Worm (Caenorhabditis elegans) whole organism, L4 larva: ENCODE results near the gene F52H2.5.

Source experiments
- F10B5.3 ChIP-seq: sonication (generic microtip); optimal IDR thresholded peaks from 2 replicates; lab custom pipeline; 2016; ENCODE audit warnings: mild to moderate bottlenecking, missing genetic modification characterization, missing compliant biosample characterization
- F26F4.8 ChIP-seq: fragments of 200-800 bp; sonication (Bioruptor generic); conservative IDR thresholded peaks from 2 replicates; pipeline ENCODE4 v1.3.6; 2022; ENCODE audit warnings: missing genetic modification characterization, missing compliant biosample characterization
- F49E8.2 ChIP-seq: sonication (generic microtip); optimal IDR thresholded peaks from 2 replicates; lab custom pipeline; 2016; ENCODE audit warnings: missing compliant biosample characterization, mild to moderate bottlenecking, missing genetic modification characterization, borderline replicate concordance
- Y48G9A.11 ChIP-seq: fragments of 200-800 bp; sonication (Bioruptor generic); IDR thresholded peaks from 2 replicates; pipeline ENCODE4 v1.3.6; 2022; ENCODE audit warnings: missing genetic modification reagents, missing genetic modification characterization, missing compliant biosample characterization
- Y75B8A.6 ChIP-seq: fragments of 200-800 bp; sonication (Bioruptor generic); IDR thresholded peaks from 2 replicates; pipeline ENCODE4 v1.3.6; 2022; ENCODE audit warnings: missing genetic modification reagents, missing genetic modification characterization, missing compliant biosample characterization
- aha-1 ChIP-seq: fragments of 150-350 bp; peaks from one replicate; lab custom pipeline; 2014; ENCODE audit warnings: missing biosample characterization, missing genetic modification characterization
- aly-2 ChIP-seq: sonication (generic microtip); optimal IDR thresholded peaks from 2 replicates; lab custom pipeline; 2018; ENCODE audit warnings: missing biosample characterization, missing genetic modification characterization
- ama-1 ChIP-seq: fragments of 150-350 bp; optimal IDR thresholded peaks from 2 replicates; lab custom pipeline; 2014; ENCODE audit warnings: inconsistent platforms, mixed read lengths
- arid-1 ChIP-seq: fragments of 200-800 bp; sonication (Bioruptor generic); conservative IDR thresholded peaks from 2 replicates; pipeline ENCODE4 v1.3.6; 2022; ENCODE audit warnings: missing genetic modification reagents, missing genetic modification characterization, missing compliant biosample characterization
- ceh-28 ChIP-seq: fragments of 150-350 bp; optimal IDR thresholded peaks from 2 replicates; lab custom pipeline; 2014; ENCODE audit warnings: missing biosample characterization, missing genetic modification reagents, missing genetic modification characterization
- ceh-44 ChIP-seq: fragments of 200-800 bp; sonication (Bioruptor generic); IDR thresholded peaks from 2 replicates; pipeline ENCODE4 v1.3.6; 2022; ENCODE audit warnings: missing genetic modification reagents, missing genetic modification characterization, missing compliant biosample characterization
- cey-2 ChIP-seq: sonication (generic microtip); optimal IDR thresholded peaks from 3 replicates; lab custom pipeline; 2017; ENCODE audit warnings: missing genetic modification characterization, mild to moderate bottlenecking, missing compliant biosample characterization, antibody characterized with exemption, borderline replicate concordance; ENCODE audit not compliant: insufficient read depth
- daf-16 ChIP-seq, 3 experiments: sonication (generic microtip); optimal IDR thresholded peaks; 2 replicates each; lab custom pipeline; 2016 to 2017; ENCODE audit warnings: missing genetic modification characterization in 3 of 3, missing genetic modification reagents in 3 of 3, mild to moderate bottlenecking in 2 of 3, missing compliant biosample characterization in 2 of 3, missing biosample characterization in 1 of 3, moderate library complexity in 1 of 3
- dmd-9 ChIP-seq: fragments of 200-800 bp; sonication (Bioruptor generic); IDR thresholded peaks from 2 replicates; pipeline ENCODE4 v1.3.6; 2022; ENCODE audit warnings: missing genetic modification reagents, missing genetic modification characterization, missing compliant biosample characterization
- duxl-1 ChIP-seq: sonication (generic microtip); optimal IDR thresholded peaks from 2 replicates; lab custom pipeline; 2016; ENCODE audit warnings: mild to moderate bottlenecking, missing genetic modification characterization, moderate library complexity, missing compliant biosample characterization; ENCODE audit not compliant: poor library complexity
- egl-43 ChIP-seq: fragments of 200-800 bp; sonication (Bioruptor generic); IDR thresholded peaks from 2 replicates; pipeline ENCODE4 v1.3.6; 2022; ENCODE audit warnings: missing genetic modification reagents, missing genetic modification characterization, missing compliant biosample characterization
- fkh-10 ChIP-seq: fragments of 150-350 bp; optimal IDR thresholded peaks from 2 replicates; lab custom pipeline; 2014; ENCODE audit warnings: missing biosample characterization, missing genetic modification reagents, missing genetic modification characterization
- fos-1 ChIP-seq: fragments of 150-350 bp; optimal IDR thresholded peaks from 2 replicates; lab custom pipeline; 2014; ENCODE audit warnings: missing biosample characterization, missing genetic modification characterization
- gei-8 ChIP-seq: fragments of 200-800 bp; sonication (Bioruptor generic); optimal IDR thresholded peaks from 2 replicates; lab custom pipeline; 2018; ENCODE audit warnings: mild to moderate bottlenecking, missing genetic modification characterization, missing compliant biosample characterization
- hmg-1.1 ChIP-seq: fragments of 200-800 bp; sonication (Bioruptor generic); IDR thresholded peaks from 2 replicates; pipeline ENCODE4 v1.3.6; 2022; ENCODE audit warnings: missing genetic modification reagents, missing genetic modification characterization, missing compliant biosample characterization
- lim-7 ChIP-seq: fragments of 200-800 bp; sonication (Bioruptor generic); IDR thresholded peaks from 2 replicates; pipeline ENCODE4 v1.3.6; 2022; ENCODE audit warnings: missing genetic modification characterization, missing compliant biosample characterization
- lin-13 ChIP-seq: fragments of 150-350 bp; optimal IDR thresholded peaks from 2 replicates; lab custom pipeline; 2014; ENCODE audit warnings: missing biosample characterization, missing genetic modification reagents, missing genetic modification characterization
- lin-29 ChIP-seq: fragments of 200-800 bp; sonication (Bioruptor generic); IDR thresholded peaks from 2 replicates; pipeline ENCODE4 v1.3.6; 2022; ENCODE audit warnings: missing genetic modification reagents, missing genetic modification characterization, missing compliant biosample characterization
- mdl-1 ChIP-seq, 2 experiments: fragments of 150-350 bp in 1 of 2; sonication (generic microtip) in 1 of 2; optimal IDR thresholded peaks; 2 replicates each; lab custom pipeline; 2014 to 2017; ENCODE audit warnings: missing biosample characterization in 2 of 2, missing genetic modification characterization in 2 of 2
- mes-2 ChIP-seq: sonication (generic microtip); optimal IDR thresholded peaks from 2 replicates; lab custom pipeline; 2016; ENCODE audit warnings: missing genotype, mild to moderate bottlenecking, missing genetic modification characterization, missing compliant biosample characterization; ENCODE audit not compliant: poor library complexity, severe bottlenecking
- mxl-2 ChIP-seq: fragments of 200-800 bp; sonication (Bioruptor generic); conservative IDR thresholded peaks from 2 replicates; pipeline ENCODE4 v1.3.6; 2022; ENCODE audit warnings: missing genetic modification reagents, missing genetic modification characterization, missing compliant biosample characterization
- nhr-11 ChIP-seq: fragments of 150-350 bp; optimal IDR thresholded peaks from 2 replicates; lab custom pipeline; 2014; ENCODE audit warnings: missing biosample characterization, missing genetic modification characterization
- nhr-28 ChIP-seq: fragments of 150-350 bp; optimal IDR thresholded peaks from 2 replicates; lab custom pipeline; 2014; ENCODE audit warnings: missing biosample characterization, missing genetic modification characterization
- nhr-42 ChIP-seq: fragments of 200-800 bp; sonication (Bioruptor generic); IDR thresholded peaks from 2 replicates; pipeline ENCODE4 v1.3.6; 2022; ENCODE audit warnings: missing genetic modification characterization, missing compliant biosample characterization
- nhr-6 ChIP-seq: fragments of 150-350 bp; optimal IDR thresholded peaks from 2 replicates; lab custom pipeline; 2014; ENCODE audit warnings: missing biosample characterization, missing genetic modification characterization
- nhr-77 ChIP-seq: fragments of 150-350 bp; optimal IDR thresholded peaks from 2 replicates; lab custom pipeline; 2014; ENCODE audit warnings: missing biosample characterization, missing genetic modification characterization
- pha-4 ChIP-seq, 2 experiments: fragments of 150-350 bp in 1 of 2; fragments of 200-800 bp in 1 of 2; sonication (Bioruptor generic) in 1 of 2; IDR thresholded peaks in 1 of 2; optimal IDR thresholded peaks in 1 of 2; 2 replicates each; pipeline versions ENCODE4 v1.3.6 to Lab custom; 2014 to 2022; ENCODE audit warnings: missing genetic modification characterization in 2 of 2, missing genetic modification reagents in 2 of 2, missing biosample characterization in 1 of 2, missing compliant biosample characterization in 1 of 2
- php-3 ChIP-seq: fragments of 200-800 bp; sonication (Bioruptor generic); IDR thresholded peaks from 2 replicates; pipeline ENCODE4 v1.3.6; 2022; ENCODE audit warnings: missing genetic modification reagents, missing genetic modification characterization, missing compliant biosample characterization
- saeg-2 ChIP-seq: fragments of 200-800 bp; sonication (Bioruptor generic); IDR thresholded peaks from 2 replicates; pipeline ENCODE4 v1.3.6; 2022; ENCODE audit warnings: missing genetic modification reagents, missing genetic modification characterization, missing compliant biosample characterization
- sdz-12 ChIP-seq: fragments of 200-800 bp; sonication (Bioruptor generic); optimal IDR thresholded peaks from 2 replicates; lab custom pipeline; 2018; ENCODE audit warnings: mild to moderate bottlenecking, missing genetic modification characterization, missing compliant biosample characterization
- set-16 ChIP-seq: fragments of 200-800 bp; sonication (Bioruptor generic); IDR thresholded peaks from 2 replicates; pipeline ENCODE4 v1.3.6; 2022; ENCODE audit warnings: missing genetic modification reagents, missing genetic modification characterization, missing compliant biosample characterization
- snpc-1.2 ChIP-seq: fragments of 200-800 bp; sonication (Bioruptor generic); IDR thresholded peaks from 2 replicates; pipeline ENCODE4 v1.3.6; 2022; ENCODE audit warnings: missing genetic modification reagents, missing genetic modification characterization, missing compliant biosample characterization
- tra-1 ChIP-seq: fragments of 200-800 bp; sonication (Bioruptor generic); IDR thresholded peaks from 2 replicates; pipeline ENCODE4 v1.3.6; 2022; ENCODE audit warnings: missing genetic modification reagents, missing genetic modification characterization, missing compliant biosample characterization
- vab-7 ChIP-seq: fragments of 200-800 bp; sonication (Bioruptor generic); IDR thresholded peaks from 2 replicates; pipeline ENCODE4 v1.3.6; 2022; ENCODE audit warnings: missing genetic modification reagents, missing genetic modification characterization, missing compliant biosample characterization
- zag-1 ChIP-seq: fragments of 150-350 bp; optimal IDR thresholded peaks from 2 replicates; lab custom pipeline; 2014; ENCODE audit warnings: missing biosample characterization, missing genetic modification characterization

The F52H2.5 gene

ce11 chrX:2527194-2527593 lies 32.7 kb downstream of the F52H2.5 start:
- no peak for TF ChIP-seq Y75B8A.6 (GFP tag; lab: Robert Waterston, UW)
- no peak for TF ChIP-seq nhr-42 (GFP tag; lab: Robert Waterston, UW)

ce11 chrX:2526078-2526477 lies 33.8 kb downstream of the F52H2.5 start:
- TF ChIP-seq fkh-10 (GFP tag; lab: Kevin White, UChicago) (no peak), Y48G9A.11 (GFP tag; lab: Robert Waterston, UW) (0 out of 2 replicates have a peak, but pooled peaks have one; percentile 15), egl-43 (GFP tag; lab: Robert Waterston, UW) (peak; percentile 47; the same call in 1 of the 2 replicates), snpc-1.2 (GFP tag; lab: Robert Waterston, UW) (peak; percentile 52; the same call in 1 of the 2 replicates), ceh-28 (no peak), F26F4.8 (0 out of 2 replicates have a peak, but pooled peaks have one; percentile 9), ceh-44 (GFP tag; lab: Robert Waterston, UW) (peak; percentile 32; the same call in 1 of the 2 replicates), daf-16 (GFP tag; optimal IDR thresholded peaks at IDR 0.05; lab: Kevin White, UChicago) (peak in 1 of 2 experiments; percentile 8), daf-16 (tag; optimal IDR thresholded peaks at IDR 0.05; lab: Kevin White, UChicago) (peak; percentile 29), aha-1 (tag; lab: Kevin White, UChicago) (peak; percentile 86), lim-7 (GFP tag; lab: Robert Waterston, UW) (peak; percentile 71), pha-4 (GFP tag; IDR thresholded peaks at IDR 0.05; lab: Robert Waterston, UW) (peak; percentile 76; the same call in 1 of the 2 replicates), pha-4 (tag; optimal IDR thresholded peaks at IDR 0.05; lab: Kevin White, UChicago) (no peak), saeg-2 (no peak), tra-1 (GFP tag; lab: Robert Waterston, UW) (0 out of 2 replicates have a peak, but pooled peaks have one; percentile 35), vab-7 (0 out of 2 replicates have a peak, but pooled peaks have one; percentile 32), duxl-1 (tag; lab: Kevin White, UChicago) (peak; percentile 27), gei-8 (no peak), nhr-28 (tag; lab: Kevin White, UChicago) (no peak), arid-1 (GFP tag; lab: Robert Waterston, UW) (peak; percentile 44; the same call in 1 of the 2 replicates), zag-1 (tag; lab: Kevin White, UChicago) (no peak), aly-2 (tag; lab: Kevin White, UChicago) (no peak), mxl-2 (GFP tag; lab: Robert Waterston, UW) (0 out of 2 replicates have a peak, but pooled peaks have one; percentile 25)
- TF ChIP-seq, all 104 proteins: peak for 14

- TF ChIP-seq aha-1 (tag; lab: Kevin White, UChicago) (peak; percentile 76), F49E8.2 (no peak), ama-1 (lab: Kevin White, UChicago) (no peak), php-3 (GFP tag; lab: Robert Waterston, UW) (no peak), sdz-12 (GFP tag; lab: Kevin White, UChicago) (no peak), lin-29 (GFP tag; lab: Robert Waterston, UW) (no peak), nhr-11 (tag; lab: Kevin White, UChicago) (no peak)
Observed at ce11 chrX:2522658-2523057, 37.2 kb downstream of the F52H2.5 start.

ce11 chrX:2520461-2520860 lies 39.4 kb downstream of the F52H2.5 start:
- TF ChIP-seq lin-13 (GFP tag; lab: Kevin White, UChicago), result no peak
- TF ChIP-seq mdl-1 (tag; optimal IDR thresholded peaks at IDR 0.05; lab: Kevin White, UChicago), result no peak
- TF ChIP-seq mes-2 (tag; lab: Kevin White, UChicago), result no peak
- no peak for TF ChIP-seq hmg-1.1 (GFP tag; lab: Robert Waterston, UW)
- TF ChIP-seq egl-43 (GFP tag; lab: Robert Waterston, UW), result no peak
- no peak for TF ChIP-seq dmd-9 (GFP tag; lab: Robert Waterston, UW)
- TF ChIP-seq fos-1, result no peak
- no peak for TF ChIP-seq nhr-6 (tag; lab: Kevin White, UChicago)
- no peak for TF ChIP-seq cey-2
- no peak for TF ChIP-seq F10B5.3 (tag; lab: Kevin White, UChicago)
- TF ChIP-seq set-16 (GFP tag; lab: Robert Waterston, UW), result no peak
- no peak for TF ChIP-seq nhr-77 (tag; lab: Kevin White, UChicago)
- TF ChIP-seq nhr-11 (tag; lab: Kevin White, UChicago), result no peak
